Worm (Caenorhabditis elegans): ENCODE results near the gene vps-16.
A peak's percentile ranks its signal among the peaks of the same experiment; 100 is the strongest.

The vps-16 gene

DNA sequence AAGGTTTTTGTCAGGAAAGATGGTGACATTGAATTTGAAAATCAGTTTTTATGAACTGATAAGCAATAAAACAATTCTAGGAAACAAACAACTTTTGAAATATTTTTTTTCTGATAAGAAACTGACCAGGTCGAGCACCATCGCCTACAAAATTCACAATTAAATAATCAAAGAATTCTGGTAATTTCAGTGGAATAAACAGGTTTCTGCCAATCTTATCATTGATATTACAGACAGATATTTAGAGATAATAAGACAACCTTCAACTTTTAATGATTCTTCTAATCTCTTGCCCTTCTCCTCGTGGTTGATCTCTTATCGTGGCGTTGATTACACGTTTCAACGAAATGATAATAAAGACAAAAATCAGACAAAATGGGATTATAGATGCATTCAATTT lies 36.7 kb upstream of the vps-16 start (continued):
- TF ChIP-seq F37D6.2 (tag; optimal IDR thresholded peaks at IDR 0.05) (no peak), daf-16 (GFP tag; optimal IDR thresholded peaks at IDR 0.05) (peak in 1 of 2 experiments; percentile 57), daf-16 (tag; optimal IDR thresholded peaks at IDR 0.05) (peak; percentile 95), ceh-44 (GFP tag; IDR thresholded peaks at IDR 0.05) (no peak), nhr-237 (tag; optimal IDR thresholded peaks at IDR 0.05) (no peak), dve-1 (tag; optimal IDR thresholded peaks at IDR 0.05; ENCODE audit: insufficient read depth) (peak; percentile 78), zfp-2 (tag; optimal IDR thresholded peaks at IDR 0.05) (no peak), F26F4.8 (GFP tag; conservative IDR thresholded peaks at IDR 0.05) (no peak), gei-8 (GFP tag; optimal IDR thresholded peaks at IDR 0.05) (no peak), egl-27 (tag; optimal IDR thresholded peaks at IDR 0.05) (no peak), hlh-30 (tag; optimal IDR thresholded peaks at IDR 0.05; ENCODE audit: insufficient read depth) (peak; percentile 6), mdl-1 (tag; optimal IDR thresholded peaks at IDR 0.05) (peak in 1 of 2 experiments; percentile 76), dmd-8 (GFP tag; IDR thresholded peaks at IDR 0.05) (no peak), nhr-25 (tag; optimal IDR thresholded peaks at IDR 0.05; ENCODE audit: borderline replicate concordance, insufficient read depth) (no peak), lin-13 (GFP tag; optimal IDR thresholded peaks at IDR 0.05) (no peak), rbr-2 (tag; optimal IDR thresholded peaks at IDR 0.05) (no peak), lin-1 (GFP tag; IDR thresholded peaks at IDR 0.05) (peak; percentile 76), unc-130 (GFP tag; optimal IDR thresholded peaks at IDR 0.05) (no peak), F44E2.7 (GFP tag; IDR thresholded peaks at IDR 0.05) (no peak), pqm-1 (tag; optimal IDR thresholded peaks at IDR 0.05) (peak; percentile 79), aly-2 (tag; optimal IDR thresholded peaks at IDR 0.05) (no peak), lin-15B (tag; optimal IDR thresholded peaks at IDR 0.05) (no peak), daf-8 (GFP tag; IDR thresholded peaks at IDR 0.05) (no peak), madf-5 (GFP tag; IDR thresholded peaks at IDR 0.05) (no peak), snpc-4 (tag; optimal IDR thresholded peaks at IDR 0.05) (no peak), hlh-11 (tag; optimal IDR thresholded peaks at IDR 0.05) (peak; percentile 87), ztf-7 (tag; optimal IDR thresholded peaks at IDR 0.05) (no peak), jun-1 (tag; optimal IDR thresholded peaks at IDR 0.05) (no peak), mxl-3 (GFP tag; optimal IDR thresholded peaks at IDR 0.05) (peak; percentile 88), zfp-3 (GFP tag; conservative IDR thresholded peaks at IDR 0.05) (no peak), dmd-6 (GFP tag; IDR thresholded peaks at IDR 0.05) (peak; percentile 86), nhr-48 (tag; optimal IDR thresholded peaks at IDR 0.05) (peak; percentile 76), spr-1 (tag; optimal IDR thresholded peaks at IDR 0.05) (no peak), D1046.2 (GFP tag; IDR thresholded peaks at IDR 0.05) (no peak), skn-1 (tag; optimal IDR thresholded peaks at IDR 0.05) (no peak), nhr-111 (GFP tag; optimal IDR thresholded peaks at IDR 0.05) (no peak), fkh-10 (GFP tag; optimal IDR thresholded peaks at IDR 0.05) (no peak), unc-39 (tag; optimal IDR thresholded peaks at IDR 0.05) (no peak), unc-62 (GFP tag; optimal IDR thresholded peaks at IDR 0.05 in 1 of 2) (peak in 1 of 2 experiments; percentile 72), unc-62 (tag; optimal IDR thresholded peaks at IDR 0.05) (no peak), fos-1 (tag; optimal IDR thresholded peaks at IDR 0.05) (no peak), Y5F2A.4 (GFP tag; optimal IDR thresholded peaks at IDR 0.05) (no peak), vab-7 (GFP tag; IDR thresholded peaks at IDR 0.05) (no peak), lin-39 (tag; optimal IDR thresholded peaks at IDR 0.05) (no peak), nhr-28 (tag; optimal IDR thresholded peaks at IDR 0.05) (peak; percentile 59), mxl-2 (GFP tag; conservative IDR thresholded peaks at IDR 0.05) (no peak), ztf-11 (tag; optimal IDR thresholded peaks at IDR 0.05) (no peak), cey-2 (tag; optimal IDR thresholded peaks at IDR 0.05; ENCODE audit: borderline replicate concordance, insufficient read depth) (peak; percentile 20), aha-1 (tag) (no peak), snpc-1.2 (GFP tag; IDR thresholded peaks at IDR 0.05) (no peak), daf-12 (tag; optimal IDR thresholded peaks at IDR 0.05) (no peak), ceh-20 (GFP tag; IDR thresholded peaks at IDR 0.05) (peak; percentile 34; the same call in 1 of the 2 replicates), zip-11 (GFP tag; IDR thresholded peaks at IDR 0.05) (no peak)
